Worm (Caenorhabditis elegans) whole organism, L3 larva: ENCODE data around the gene nccd-1.
A peak's percentile ranks its signal among the peaks of the same experiment; 100 is the strongest.

ENCODE experiments used
- R02D3.7 ChIP-seq: fragments of 150-350 bp; optimal IDR thresholded peaks from 2 replicates; lab custom pipeline; 2014; ENCODE audit warnings: missing biosample characterization, missing genetic modification characterization
- ZK546.5 ChIP-seq: sonication (generic microtip); optimal IDR thresholded peaks from 2 replicates; lab custom pipeline; 2017; ENCODE audit warnings: missing biosample characterization, missing genetic modification characterization
- aly-2 ChIP-seq: fragments of 150-350 bp; optimal IDR thresholded peaks from 2 replicates; lab custom pipeline; 2014; ENCODE audit warnings: missing biosample characterization, missing genetic modification characterization
- ama-1 ChIP-seq: fragments of 150-350 bp; optimal IDR thresholded peaks from 2 replicates; lab custom pipeline; 2018
- ceh-16 ChIP-seq: sonication (generic microtip); optimal IDR thresholded peaks from 2 replicates; lab custom pipeline; 2017; ENCODE audit warnings: missing biosample characterization, missing genetic modification characterization
- ceh-28 ChIP-seq: fragments of 150-350 bp; optimal IDR thresholded peaks from 2 replicates; lab custom pipeline; 2014; ENCODE audit warnings: missing biosample characterization, missing genetic modification reagents, missing genetic modification characterization
- ceh-82 ChIP-seq: fragments of 150-350 bp; optimal IDR thresholded peaks from 2 replicates; lab custom pipeline; 2014; ENCODE audit warnings: missing biosample characterization, missing genetic modification characterization
- ceh-9 ChIP-seq: sonication (generic microtip); optimal IDR thresholded peaks from 2 replicates; lab custom pipeline; 2018; ENCODE audit warnings: missing biosample characterization, missing genetic modification characterization
- daf-12 ChIP-seq: fragments of 150-350 bp; optimal IDR thresholded peaks from 2 replicates; lab custom pipeline; 2014; ENCODE audit warnings: missing biosample characterization, missing genetic modification reagents, missing genetic modification characterization
- egl-27 ChIP-seq: sonication (generic microtip); optimal IDR thresholded peaks from 4 replicates; lab custom pipeline; 2017; ENCODE audit warnings: missing biosample characterization, missing genetic modification reagents, missing genetic modification characterization
- egl-5 ChIP-seq: fragments of 150-350 bp; optimal IDR thresholded peaks from 2 replicates; lab custom pipeline; 2017; ENCODE audit warnings: missing biosample characterization, missing genetic modification reagents, missing genetic modification characterization, inconsistent platforms
- elt-1 ChIP-seq: fragments of 150-350 bp; optimal IDR thresholded peaks from 2 replicates; lab custom pipeline; 2014; ENCODE audit warnings: missing biosample characterization, missing genetic modification characterization
- elt-2 ChIP-seq: sonication (generic microtip); optimal IDR thresholded peaks from 2 replicates; lab custom pipeline; 2016; ENCODE audit warnings: missing genetic modification reagents, mild to moderate bottlenecking, missing genetic modification characterization, missing compliant biosample characterization
- eor-1 ChIP-seq, 2 experiments: fragments of 150-350 bp; optimal IDR thresholded peaks; 2 replicates each; lab custom pipeline; 2014 to 2018; ENCODE audit warnings: missing biosample characterization in 2 of 2, missing genetic modification characterization in 2 of 2
- fkh-10 ChIP-seq: sonication (generic microtip); optimal IDR thresholded peaks from 2 replicates; lab custom pipeline; 2017; ENCODE audit warnings: missing biosample characterization, missing genetic modification reagents, missing genetic modification characterization
- fos-1 ChIP-seq: fragments of 150-350 bp; optimal IDR thresholded peaks from 2 replicates; lab custom pipeline; 2014; ENCODE audit warnings: missing biosample characterization, missing genetic modification characterization
- hmg-11 ChIP-seq: sonication (generic microtip); optimal IDR thresholded peaks from 2 replicates; lab custom pipeline; 2016; ENCODE audit warnings: missing genetic modification characterization, missing compliant biosample characterization
- jun-1 ChIP-seq: fragments of 150-350 bp; optimal IDR thresholded peaks from 2 replicates; lab custom pipeline; 2014; ENCODE audit warnings: missing biosample characterization, missing genetic modification reagents, missing genetic modification characterization
- lin-15B ChIP-seq: fragments of 150-350 bp; optimal IDR thresholded peaks from 2 replicates; lab custom pipeline; 2014; ENCODE audit warnings: missing biosample characterization, missing genetic modification characterization
- lin-39 ChIP-seq: fragments of 150-350 bp; optimal IDR thresholded peaks from 2 replicates; lab custom pipeline; 2018; ENCODE audit warnings: missing biosample characterization, missing genetic modification reagents, missing genetic modification characterization
- mdl-1 ChIP-seq: fragments of 150-350 bp; optimal IDR thresholded peaks from 2 replicates; lab custom pipeline; 2014; ENCODE audit warnings: missing biosample characterization, missing genetic modification characterization
- mml-1 ChIP-seq: fragments of 150-350 bp; sonication (generic microtip); optimal IDR thresholded peaks from 3 replicates; lab custom pipeline; 2014; ENCODE audit warnings: missing biosample characterization, missing genetic modification characterization
- nfya-1 ChIP-seq: sonication (generic microtip); optimal IDR thresholded peaks from 2 replicates; lab custom pipeline; 2017; ENCODE audit warnings: missing genetic modification characterization, mild to moderate bottlenecking, missing compliant biosample characterization, antibody characterized with exemption, moderate library complexity; ENCODE audit not compliant: insufficient read depth
- nhr-11 ChIP-seq: fragments of 150-350 bp; optimal IDR thresholded peaks from 2 replicates; lab custom pipeline; 2014; ENCODE audit warnings: missing biosample characterization, missing genetic modification characterization
- nhr-12 ChIP-seq: fragments of 150-350 bp; optimal IDR thresholded peaks from 2 replicates; lab custom pipeline; 2014; ENCODE audit warnings: missing biosample characterization, missing genetic modification characterization
- nhr-23 ChIP-seq: fragments of 150-350 bp; optimal IDR thresholded peaks from 2 replicates; lab custom pipeline; 2014; ENCODE audit warnings: missing biosample characterization, missing genetic modification reagents, missing genetic modification characterization
- nhr-25 ChIP-seq: sonication (generic microtip); optimal IDR thresholded peaks from 2 replicates; lab custom pipeline; 2017; ENCODE audit warnings: missing biosample characterization, missing genetic modification characterization
- nhr-28 ChIP-seq: fragments of 150-350 bp; optimal IDR thresholded peaks from 2 replicates; lab custom pipeline; 2014; ENCODE audit warnings: missing biosample characterization, missing genetic modification characterization
- nhr-43 ChIP-seq: sonication (generic microtip); optimal IDR thresholded peaks from 2 replicates; lab custom pipeline; 2016; ENCODE audit warnings: mild to moderate bottlenecking, missing genetic modification characterization, missing compliant biosample characterization; ENCODE audit not compliant: poor library complexity, severe bottlenecking
- nhr-67 ChIP-seq: fragments of 150-350 bp; optimal IDR thresholded peaks from 2 replicates; lab custom pipeline; 2014; ENCODE audit warnings: missing biosample characterization, missing genetic modification characterization
- nhr-76 ChIP-seq: fragments of 150-350 bp; sonication (generic microtip); optimal IDR thresholded peaks from 5 replicates; lab custom pipeline; 2014; ENCODE audit warnings: missing biosample characterization, missing genetic modification characterization
- nhr-77 ChIP-seq: fragments of 150-350 bp; optimal IDR thresholded peaks from 2 replicates; lab custom pipeline; 2014; ENCODE audit warnings: missing biosample characterization, missing genetic modification characterization
- pha-4 ChIP-seq: fragments of 150-350 bp; optimal IDR thresholded peaks from 2 replicates; lab custom pipeline; 2014; ENCODE audit warnings: missing biosample characterization, missing genetic modification reagents, missing genetic modification characterization
- pqm-1 ChIP-seq: fragments of 150-350 bp; optimal IDR thresholded peaks from 2 replicates; lab custom pipeline; 2017; ENCODE audit warnings: missing biosample characterization, missing genetic modification characterization, inconsistent platforms
- sea-2 ChIP-seq: fragments of 150-350 bp; sonication (generic microtip); optimal IDR thresholded peaks from 4 replicates; lab custom pipeline; 2014; ENCODE audit warnings: missing biosample characterization, missing genetic modification reagents, missing genetic modification characterization
- skn-1 ChIP-seq: fragments of 150-350 bp; optimal IDR thresholded peaks from 2 replicates; lab custom pipeline; 2014; ENCODE audit warnings: missing biosample characterization, missing genetic modification characterization
- snpc-4 ChIP-seq: fragments of 150-350 bp; optimal IDR thresholded peaks from 2 replicates; lab custom pipeline; 2014; ENCODE audit warnings: missing biosample characterization, missing genetic modification characterization
- tbx-2 ChIP-seq: sonication (generic microtip); optimal IDR thresholded peaks from 2 replicates; lab custom pipeline; 2016; ENCODE audit warnings: mild to moderate bottlenecking, missing genetic modification characterization, missing compliant biosample characterization
- unc-39 ChIP-seq: sonication (generic microtip); optimal IDR thresholded peaks from 4 replicates; lab custom pipeline; 2017; ENCODE audit warnings: missing biosample characterization, missing genetic modification characterization
- unc-62 ChIP-seq: fragments of 150-350 bp; sonication (generic microtip); optimal IDR thresholded peaks from 4 replicates; lab custom pipeline; 2014; ENCODE audit warnings: missing biosample characterization, missing genetic modification reagents, missing genetic modification characterization
- zag-1 ChIP-seq: fragments of 150-350 bp; optimal IDR thresholded peaks from 2 replicates; lab custom pipeline; 2014; ENCODE audit warnings: missing biosample characterization, missing genetic modification characterization
- ztf-11 ChIP-seq: fragments of 150-350 bp; optimal IDR thresholded peaks from 2 replicates; lab custom pipeline; 2014; ENCODE audit warnings: missing biosample characterization, missing genetic modification characterization
- ztf-4 ChIP-seq: fragments of 150-350 bp; optimal IDR thresholded peaks from 2 replicates; lab custom pipeline; 2014; ENCODE audit warnings: missing biosample characterization, missing genetic modification characterization

The nccd-1 gene

ce11 chrIV:16988397-16988796 is at the start of gene nccd-1:
TSS of gene nccd-1 (plus strand) at chrIV:16988697.
- TF ChIP-seq mdl-1 (no peak), nhr-43 (no peak), eor-1 (tag; optimal IDR thresholded peaks at IDR 0.05; lab: Kevin White, UChicago) (no peak), ceh-82 (no peak), ceh-16 (tag; lab: Kevin White, UChicago) (no peak), tbx-2 (no peak), jun-1 (tag; lab: Kevin White, UChicago) (no peak), ceh-9 (tag; lab: Kevin White, UChicago) (no peak), daf-12 (tag; lab: Kevin White, UChicago) (no peak), ZK546.5 (tag; lab: Kevin White, UChicago) (no peak), R02D3.7 (tag; lab: Kevin White, UChicago) (no peak), skn-1 (no peak)

- TF ChIP-seq lin-15B (tag; lab: Kevin White, UChicago) (no peak), nhr-11 (tag; lab: Kevin White, UChicago) (no peak), egl-5 (tag; lab: Kevin White, UChicago) (no peak), pqm-1 (tag; lab: Kevin White, UChicago) (no peak), ceh-9 (tag; lab: Kevin White, UChicago) (no peak), unc-39 (tag; lab: Kevin White, UChicago) (no peak)
These were observed 49.5 kb upstream of the nccd-1 start, which contains the start of gene Y116A8C.10 for ce11 chrIV:16939001-16939400. TSS of gene Y116A8C.10 (minus strand) at chrIV:16939101.

DNA sequence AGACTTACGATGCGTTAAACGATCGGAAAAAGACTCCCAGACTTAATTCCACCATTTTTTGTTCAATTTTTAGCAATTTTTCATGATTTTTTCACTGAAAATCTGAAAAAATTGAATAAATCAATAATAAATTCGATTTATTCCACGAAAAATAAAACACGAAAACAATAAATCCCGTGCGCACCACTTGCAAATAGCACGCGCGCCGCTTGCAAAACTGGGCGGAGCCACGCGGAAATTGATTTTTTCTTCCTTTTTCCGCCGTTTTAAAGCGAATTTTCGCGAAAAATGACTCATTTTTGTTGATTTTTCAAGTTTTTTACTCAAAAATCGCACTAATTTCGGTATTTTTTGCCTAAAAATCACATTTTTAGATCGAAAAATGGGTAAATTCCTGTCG is 41.8 kb upstream of the nccd-1 start, which contains the start of the genes Y116A8C.9 and arf-6:
Gene Y116A8C.9 (minus strand): TSS at position 55 of the 400 bp plus-strand sequence.
Gene arf-6 (plus strand): TSS at position 375 of the 400 bp plus-strand sequence.
- TF ChIP-seq ztf-11 (tag; lab: Kevin White, UChicago) (no peak), nhr-76 (tag; lab: Kevin White, UChicago) (no peak), ceh-28 (peak; percentile 80), egl-27 (no peak), ceh-9 (tag; lab: Kevin White, UChicago) (no peak), zag-1 (tag; lab: Kevin White, UChicago) (no peak), nhr-67 (tag; lab: Kevin White, UChicago) (no peak), nhr-25 (no peak), skn-1 (no peak), lin-39 (peak; percentile 11), ceh-82 (peak; percentile 13), nhr-23 (tag; lab: Kevin White, UChicago) (peak; percentile 66), nhr-77 (no peak), nfya-1 (tag; lab: Kevin White, UChicago) (peak; percentile 43), mdl-1 (no peak), unc-62 (GFP tag; lab: Kevin White, UChicago) (no peak), lin-15B (tag; lab: Kevin White, UChicago) (peak; percentile 33), tbx-2 (peak; percentile 10), fkh-10 (GFP tag; lab: Kevin White, UChicago) (no peak), elt-1 (tag; lab: Kevin White, UChicago) (no peak), elt-2 (tag; lab: Kevin White, UChicago) (peak; percentile 25), nhr-43 (peak; percentile 88), ZK546.5 (tag; lab: Kevin White, UChicago) (no peak), hmg-11 (peak; percentile 94), R02D3.7 (tag; lab: Kevin White, UChicago) (peak; percentile 20), jun-1 (tag; lab: Kevin White, UChicago) (no peak), mml-1 (tag; lab: Kevin White, UChicago) (no peak), aly-2 (no peak), pha-4 (peak; percentile 60), nhr-12 (tag; lab: Kevin White, UChicago) (no peak), snpc-4 (tag; lab: Kevin White, UChicago) (peak; percentile 77), daf-12 (tag; lab: Kevin White, UChicago) (no peak), egl-5 (tag; lab: Kevin White, UChicago) (no peak), fos-1 (no peak), ztf-4 (tag; lab: Kevin White, UChicago) (no peak), sea-2 (GFP tag; lab: Kevin White, UChicago) (no peak), eor-1 (tag; optimal IDR thresholded peaks at IDR 0.05; lab: Kevin White, UChicago) (no peak), ama-1 (lab: Kevin White, UChicago) (no peak), pqm-1 (tag; lab: Kevin White, UChicago) (no peak), nhr-28 (no peak)
